Fruit fly (Drosophila melanogaster) whole organism, embryonic: Measurements from ENCODE around the gene CG2321.
A peak's percentile ranks its signal among the peaks of the same experiment; 100 is the strongest.

Experiments used
- B-H1 ChIP-seq: fragments of 200-800 bp; sonication (Bioruptor generic); IDR thresholded peaks from 3 replicates; pipeline ENCODE4 v1.3.6; 2022; ENCODE audit warnings: missing biosample characterization, missing genetic modification characterization
- Bdp1 ChIP-seq: fragments of 200-800 bp; sonication (Bioruptor generic); optimal IDR thresholded peaks from 3 replicates; lab custom pipeline; 2016; ENCODE audit warnings: missing biosample characterization, missing genetic modification characterization
- CG10209 ChIP-seq: fragments of 200-800 bp; sonication (Bioruptor generic); optimal IDR thresholded peaks from 3 replicates; lab custom pipeline; 2017; ENCODE audit warnings: missing biosample characterization, mild to moderate bottlenecking, missing genetic modification characterization, missing genetic modification reagents
- CG1024 ChIP-seq: fragments of 200-800 bp; sonication (Bioruptor generic); IDR thresholded peaks from 2 replicates; pipeline ENCODE4 v1.3.6; 2022; ENCODE audit warnings: missing biosample characterization, missing genetic modification characterization
- CG10366 ChIP-seq: fragments of 200-800 bp; sonication (Bioruptor generic); IDR thresholded peaks from 2 replicates; pipeline ENCODE4 v1.3.6; 2022; ENCODE audit warnings: missing biosample characterization, missing genetic modification characterization
- CG10462 ChIP-seq: fragments of 200-800 bp; sonication (Bioruptor generic); optimal IDR thresholded peaks from 2 replicates; lab custom pipeline; 2016; ENCODE audit warnings: missing biosample characterization, missing genetic modification characterization
- CG11085 ChIP-seq: fragments of 200-800 bp; sonication (Bioruptor generic); IDR thresholded peaks from 2 replicates; pipeline ENCODE4 v1.3.6; 2022; ENCODE audit warnings: missing biosample characterization, missing genetic modification characterization
- CG13123 ChIP-seq: fragments of 200-800 bp; sonication (Bioruptor generic); optimal IDR thresholded peaks from 2 replicates; lab custom pipeline; 2016; ENCODE audit warnings: missing biosample characterization, missing genetic modification characterization
- CG14014 ChIP-seq: fragments of 200-800 bp; sonication (Bioruptor generic); IDR thresholded peaks from 2 replicates; pipeline ENCODE4 v1.3.6; 2022; ENCODE audit warnings: missing biosample characterization, missing genetic modification characterization
- CG17385 ChIP-seq: fragments of 200-800 bp; sonication (Bioruptor generic); optimal IDR thresholded peaks from 3 replicates; lab custom pipeline; 2018; ENCODE audit warnings: missing biosample characterization, mild to moderate bottlenecking, missing genetic modification characterization
- CG30431 ChIP-seq: fragments of 200-800 bp; sonication (Bioruptor generic); optimal IDR thresholded peaks from 2 replicates; lab custom pipeline; 2017; ENCODE audit warnings: missing biosample characterization, missing genetic modification characterization
- CG31388 ChIP-seq: fragments of 200-800 bp; sonication (Bioruptor generic); optimal IDR thresholded peaks from 2 replicates; lab custom pipeline; 2016; ENCODE audit warnings: missing biosample characterization, missing genetic modification characterization
- CG32767 ChIP-seq: fragments of 200-800 bp; sonication (Bioruptor generic); IDR thresholded peaks from 2 replicates; pipeline ENCODE4 v1.3.6; 2022; ENCODE audit warnings: missing biosample characterization, missing genetic modification characterization
- CG3407 ChIP-seq: fragments of 200-800 bp; sonication (Bioruptor generic); optimal IDR thresholded peaks from 2 replicates; lab custom pipeline; 2018; ENCODE audit warnings: missing biosample characterization, mild to moderate bottlenecking, missing genetic modification characterization
- CG5953 ChIP-seq: fragments of 200-800 bp; sonication (Bioruptor generic); IDR thresholded peaks from 2 replicates; pipeline ENCODE4 v1.3.6; 2022; ENCODE audit warnings: missing biosample characterization, missing genetic modification characterization
- CG6683 ChIP-seq: fragments of 200-800 bp; sonication (Bioruptor generic); optimal IDR thresholded peaks from 2 replicates; lab custom pipeline; 2017; ENCODE audit warnings: missing biosample characterization, mild to moderate bottlenecking, missing genetic modification characterization, missing genetic modification reagents
- CG7839 ChIP-seq: fragments of 200-800 bp; sonication (Bioruptor generic); optimal IDR thresholded peaks from 3 replicates; lab custom pipeline; 2018; ENCODE audit warnings: missing biosample characterization, mild to moderate bottlenecking, missing genetic modification characterization, moderate library complexity
- CG8089 ChIP-seq: fragments of 200-800 bp; sonication (Bioruptor generic); optimal IDR thresholded peaks from 3 replicates; lab custom pipeline; 2016; ENCODE audit warnings: missing biosample characterization, missing genetic modification characterization
- CG8281 ChIP-seq: fragments of 200-800 bp; sonication (Bioruptor generic); optimal IDR thresholded peaks from 2 replicates; lab custom pipeline; 2018; ENCODE audit warnings: missing biosample characterization, mild to moderate bottlenecking, missing genetic modification characterization, moderate library complexity
- CG8388 ChIP-seq: fragments of 200-800 bp; sonication (Bioruptor generic); optimal IDR thresholded peaks from 2 replicates; lab custom pipeline; 2019; ENCODE audit warnings: missing biosample characterization, mild to moderate bottlenecking, missing genetic modification characterization, moderate library complexity
- Camta ChIP-seq: fragments of 200-800 bp; sonication (Bioruptor generic); optimal IDR thresholded peaks from 2 replicates; lab custom pipeline; 2016; ENCODE audit warnings: missing biosample characterization, missing genetic modification characterization
- CoRest ChIP-seq: fragments of 200-800 bp; sonication (Bioruptor generic); optimal IDR thresholded peaks from 3 replicates; lab custom pipeline; 2018; ENCODE audit warnings: missing biosample characterization, mild to moderate bottlenecking, missing genetic modification characterization, moderate library complexity
- Gug ChIP-seq: fragments of 200-800 bp; sonication (Bioruptor generic); IDR thresholded peaks from 4 replicates; pipeline ENCODE4 v1.3.6; 2022; ENCODE audit warnings: missing biosample characterization, missing genetic modification characterization
- HLH4C ChIP-seq: fragments of 200-800 bp; sonication (Bioruptor generic); IDR thresholded peaks from 3 replicates; pipeline ENCODE4 v1.3.6; 2022; ENCODE audit warnings: missing biosample characterization, missing genetic modification characterization; ENCODE audit not compliant: partially characterized antibody
- Med ChIP-seq: fragments of 200-800 bp; sonication (Bioruptor generic); peaks from one replicate; lab custom pipeline; 2016; ENCODE audit warnings: missing biosample characterization, missing genetic modification characterization, mild to moderate bottlenecking, inconsistent platforms, moderate library complexity
- NC2β ChIP-seq: fragments of 200-800 bp; sonication (Bioruptor generic); optimal IDR thresholded peaks from 2 replicates; lab custom pipeline; 2016; ENCODE audit warnings: missing biosample characterization, missing genetic modification characterization
- NK7.1 ChIP-seq: fragments of 200-800 bp; sonication (Bioruptor generic); optimal IDR thresholded peaks from 3 replicates; lab custom pipeline; 2016; ENCODE audit warnings: missing biosample characterization, missing genetic modification characterization
- Rfx ChIP-seq: fragments of 200-800 bp; sonication (Bioruptor generic); IDR thresholded peaks from 2 replicates; pipeline ENCODE4 v1.3.6; 2022; ENCODE audit warnings: missing biosample characterization, missing genetic modification characterization
- Sry-δ ChIP-seq: fragments of 200-800 bp; sonication (Bioruptor generic); optimal IDR thresholded peaks from 2 replicates; lab custom pipeline; 2016; ENCODE audit warnings: missing biosample characterization, missing genetic modification characterization
- az2 ChIP-seq: fragments of 200-800 bp; sonication (Bioruptor generic); optimal IDR thresholded peaks from 3 replicates; lab custom pipeline; 2016; ENCODE audit warnings: missing biosample characterization, missing genetic modification characterization
- bigmax ChIP-seq: fragments of 200-800 bp; sonication (Bioruptor generic); optimal IDR thresholded peaks from 2 replicates; lab custom pipeline; 2018; ENCODE audit warnings: missing biosample characterization, mild to moderate bottlenecking, missing genetic modification characterization
- bsh ChIP-seq, 2 experiments: fragments of 200-800 bp; sonication (Bioruptor generic); optimal IDR thresholded peaks; 2 replicates each; lab custom pipeline; 2017 to 2018; ENCODE audit warnings: mild to moderate bottlenecking in 2 of 2, missing biosample characterization in 2 of 2, missing genetic modification characterization in 2 of 2, moderate library complexity in 1 of 2
- cg ChIP-seq: fragments of 200-800 bp; sonication (Bioruptor generic); optimal IDR thresholded peaks from 3 replicates; lab custom pipeline; 2019; ENCODE audit warnings: missing biosample characterization, mild to moderate bottlenecking, missing genetic modification characterization, moderate library complexity
- dati ChIP-seq: fragments of 200-800 bp; sonication (Bioruptor generic); IDR thresholded peaks from 2 replicates; pipeline ENCODE4 v1.3.6; 2022; ENCODE audit warnings: missing biosample characterization, missing genetic modification characterization
- en ChIP-seq: fragments of 200-800 bp; sonication (Bioruptor generic); optimal IDR thresholded peaks from 2 replicates; lab custom pipeline; 2016; ENCODE audit warnings: missing biosample characterization, missing genetic modification characterization
- ewg ChIP-seq: fragments of 200-800 bp; sonication (Bioruptor generic); optimal IDR thresholded peaks from 3 replicates; lab custom pipeline; 2017; ENCODE audit warnings: mild to moderate bottlenecking, missing biosample characterization, missing genetic modification reagents, missing genetic modification characterization
- fru ChIP-seq: fragments of >200 bp; optimal IDR thresholded peaks from 2 replicates; lab custom pipeline; 2017
- gsb ChIP-seq: fragments of 200-800 bp; sonication (Bioruptor generic); IDR thresholded peaks from 2 replicates; pipeline ENCODE4 v1.3.6; 2022; ENCODE audit warnings: missing biosample characterization, missing genetic modification characterization
- her ChIP-seq: fragments of 200-800 bp; sonication (Bioruptor generic); optimal IDR thresholded peaks from 2 replicates; lab custom pipeline; 2016; ENCODE audit warnings: missing biosample characterization, missing genetic modification characterization
- jigr1 ChIP-seq: fragments of 200-800 bp; sonication (Bioruptor generic); IDR thresholded peaks from 3 replicates; pipeline ENCODE4 v1.3.6; 2022; ENCODE audit warnings: missing biosample characterization, missing genetic modification characterization
- ken ChIP-seq: fragments of 200-800 bp; sonication (Bioruptor generic); IDR thresholded peaks from 3 replicates; pipeline ENCODE4 v1.3.6; 2022; ENCODE audit warnings: missing biosample characterization, missing genetic modification characterization
- kni ChIP-seq: fragments of 200-800 bp; sonication (Bioruptor generic); optimal IDR thresholded peaks from 3 replicates; lab custom pipeline; 2017; ENCODE audit warnings: mild to moderate bottlenecking, missing biosample characterization, missing genetic modification reagents, missing genetic modification characterization
- lbe ChIP-seq: fragments of 200-800 bp; sonication (Bioruptor generic); optimal IDR thresholded peaks from 2 replicates; lab custom pipeline; 2016; ENCODE audit warnings: missing biosample characterization, mild to moderate bottlenecking, missing genetic modification characterization
- lov ChIP-seq, 2 experiments: fragments of 200-800 bp in 1 of 2; fragments of >200 bp in 1 of 2; sonication (Bioruptor generic) in 1 of 2; IDR thresholded peaks in 1 of 2; optimal IDR thresholded peaks in 1 of 2; 2 replicates in 1 of 2; 3 replicates in 1 of 2; pipeline versions ENCODE4 v1.3.6 to Lab custom; 2017 to 2022; ENCODE audit warnings: missing biosample characterization in 1 of 2, missing genetic modification characterization in 1 of 2
- odd ChIP-seq: fragments of 200-800 bp; sonication (Bioruptor generic); optimal IDR thresholded peaks from 2 replicates; lab custom pipeline; 2017; ENCODE audit warnings: missing biosample characterization, mild to moderate bottlenecking, missing genetic modification characterization
- onecut ChIP-seq: fragments of 200-800 bp; sonication (Bioruptor generic); IDR thresholded peaks from 2 replicates; pipeline ENCODE4 v1.3.6; 2022; ENCODE audit warnings: missing biosample characterization, missing genetic modification characterization
- otp ChIP-seq: fragments of 200-800 bp; sonication (Bioruptor generic); IDR thresholded peaks from 3 replicates; pipeline ENCODE4, ENCODE4 v1.3.6; 2022; ENCODE audit warnings: missing biosample characterization, missing genetic modification characterization
- row ChIP-seq: fragments of 200-800 bp; sonication (Bioruptor generic); IDR thresholded peaks from 3 replicates; pipeline ENCODE4 v1.3.6; 2022; ENCODE audit warnings: missing biosample characterization, missing genetic modification characterization
- sima ChIP-seq: fragments of 200-800 bp; sonication (Bioruptor generic); optimal IDR thresholded peaks from 2 replicates; lab custom pipeline; 2016; ENCODE audit warnings: missing biosample characterization, missing genetic modification characterization
- tio ChIP-seq: fragments of 200-800 bp; sonication (Bioruptor generic); optimal IDR thresholded peaks from 2 replicates; lab custom pipeline; 2017; ENCODE audit warnings: missing biosample characterization, missing genetic modification characterization, inconsistent platforms
- toy ChIP-seq: fragments of 200-800 bp; sonication (Bioruptor generic); IDR thresholded peaks from 2 replicates; pipeline ENCODE4 v1.3.6; 2022; ENCODE audit warnings: missing biosample characterization, missing genetic modification characterization
- trem ChIP-seq: fragments of 200-800 bp; optimal IDR thresholded peaks from 3 replicates; lab custom pipeline; 2019; ENCODE audit warnings: missing biosample characterization, mild to moderate bottlenecking, missing genetic modification characterization, moderate library complexity

Gene CG2321

DNA sequence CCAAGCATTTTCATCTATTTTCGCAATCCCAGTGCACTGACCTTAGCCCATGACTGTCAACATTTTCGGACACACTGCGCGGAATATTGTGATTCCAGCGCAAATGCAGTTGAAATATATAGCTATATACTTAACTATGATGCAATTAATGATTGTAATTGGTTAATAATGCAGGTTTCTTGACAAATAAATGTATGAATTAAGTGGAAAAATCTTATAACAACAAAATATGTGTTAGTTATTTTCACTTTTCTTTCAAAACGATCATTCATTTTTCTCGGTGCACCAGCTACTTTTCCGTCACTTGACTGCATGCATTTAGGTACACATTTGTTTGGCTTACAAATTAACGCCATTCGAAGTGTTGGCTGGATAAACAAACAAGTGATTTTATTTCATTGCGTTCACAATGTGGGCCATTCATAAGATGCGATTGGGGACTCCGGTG, 30.4 kb downstream of the CG2321 start (continued):
- TF ChIP-seq az2 (GFP tag; lab: Kevin White, UChicago) (peak; percentile 58), HLH4C (no peak), CG8089 (GFP tag; lab: Kevin White, UChicago) (peak; percentile 14), CG10209 (GFP tag; lab: Kevin White, UChicago) (peak; percentile 14), en (GFP tag; lab: Kevin White, UChicago) (no peak), CG11085 (GFP tag; lab: Robert Waterston, UW) (no peak), CG8388 (GFP tag; lab: Kevin White, UChicago) (peak; percentile 76), kni (GFP tag; lab: Kevin White, UChicago) (peak; percentile 67), row (peak; percentile 62), CG13123 (GFP tag; lab: Kevin White, UChicago) (no peak), CG17385 (GFP tag; lab: Kevin White, UChicago) (peak; percentile 8), CG7839 (peak; percentile 61), onecut (GFP tag; lab: Robert Waterston, UW) (no peak), CG10366 (GFP tag; lab: Robert Waterston, UW) (no peak), dati (GFP tag; lab: Robert Waterston, UW) (no peak), toy (no peak), ewg (GFP tag; lab: Kevin White, UChicago) (peak; percentile 75), CG31388 (no peak), Rfx (GFP tag; lab: Robert Waterston, UW) (no peak; the same call in 1 of the 2 replicates), Camta (GFP tag; lab: Kevin White, UChicago) (no peak), bigmax (no peak), B-H1 (GFP tag; lab: Robert Waterston, UW) (no peak), Med (GFP tag; lab: Kevin White, UChicago) (peak; percentile 83), CG30431 (GFP tag; lab: Kevin White, UChicago) (no peak), CoRest (tag; lab: Kevin White, UChicago) (peak; percentile 40), CG5953 (no peak), otp (GFP tag; lab: Robert Waterston, UW) (0 out of 3 replicates have a peak, but pooled peaks have one; percentile 35), gsb (no peak), lbe (GFP tag; lab: Kevin White, UChicago) (no peak), her (GFP tag; lab: Kevin White, UChicago) (no peak), CG6683 (GFP tag; lab: Kevin White, UChicago) (no peak), trem (peak; percentile 26), jigr1 (GFP tag; lab: Robert Waterston, UW) (no peak), NK7.1 (GFP tag; lab: Kevin White, UChicago) (no peak), bsh (GFP tag; optimal IDR thresholded peaks at IDR 0.05; lab: Kevin White, UChicago) (peak in 1 of 2 experiments; percentile 77), CG32767 (GFP tag; lab: Robert Waterston, UW) (peak; percentile 48; the same call in 1 of the 2 replicates), NC2β (GFP tag; lab: Kevin White, UChicago) (peak; percentile 40), sima (GFP tag; lab: Kevin White, UChicago) (no peak), fru (no peak), CG10462 (GFP tag; lab: Kevin White, UChicago) (peak; percentile 27), CG8281 (no peak), tio (GFP tag; lab: Kevin White, UChicago) (peak; percentile 45), cg (GFP tag; lab: Kevin White, UChicago) (no peak), CG1024 (peak; percentile 35; the same call in 1 of the 2 replicates), ken (GFP tag; lab: Robert Waterston, UW) (no peak), Bdp1 (GFP tag; lab: Kevin White, UChicago) (no peak), odd (GFP tag; lab: Kevin White, UChicago) (no peak), lov (optimal IDR thresholded peaks at IDR 0.05; lab: Kevin White, UChicago) (no peak), lov (GFP tag; IDR thresholded peaks at IDR 0.05; lab: Robert Waterston, UW) (no peak), CG14014 (no peak), Gug (GFP tag; lab: Robert Waterston, UW) (no peak), CG3407 (peak; percentile 48), Sry-δ (GFP tag; lab: Kevin White, UChicago) (no peak)
